Worm (Caenorhabditis elegans) whole organism, early embryonic: ENCODE results near the gene prdx-6.

Experiments
- B0310.2 ChIP-seq: sonication (generic microtip); optimal IDR thresholded peaks from 2 replicates; lab custom pipeline; 2016; ENCODE audit warnings: mild to moderate bottlenecking, missing genetic modification characterization, missing compliant biosample characterization
- F13C5.2 ChIP-seq: sonication (generic microtip); optimal IDR thresholded peaks from 2 replicates; lab custom pipeline; 2017; ENCODE audit warnings: mild to moderate bottlenecking, missing genetic modification characterization, inconsistent platforms, missing compliant biosample characterization
- aly-1 ChIP-seq: sonication (generic microtip); optimal IDR thresholded peaks from 2 replicates; lab custom pipeline; 2016; ENCODE audit warnings: missing genetic modification characterization, missing compliant biosample characterization
- ama-1 ChIP-seq: fragments of 150-350 bp; optimal IDR thresholded peaks from 2 replicates; lab custom pipeline; 2014
- ceh-36 ChIP-seq: sonication (generic microtip); optimal IDR thresholded peaks from 2 replicates; lab custom pipeline; 2016; ENCODE audit warnings: missing genetic modification characterization, inconsistent platforms, missing compliant biosample characterization
- ets-7 ChIP-seq: sonication (generic microtip); optimal IDR thresholded peaks from 2 replicates; lab custom pipeline; 2016; ENCODE audit warnings: missing genotype, missing genetic modification characterization, missing compliant biosample characterization
- flt-1 ChIP-seq: fragments of 200-800 bp; sonication (Bioruptor generic); IDR thresholded peaks from 2 replicates; pipeline ENCODE4 v1.3.6; 2022; ENCODE audit warnings: missing genetic modification characterization, missing compliant biosample characterization
- hmbx-1 ChIP-seq: sonication (generic microtip); optimal IDR thresholded peaks from 2 replicates; lab custom pipeline; 2016; ENCODE audit warnings: mild to moderate bottlenecking, missing genetic modification characterization, missing compliant biosample characterization
- hnd-1 ChIP-seq: sonication (generic microtip); optimal IDR thresholded peaks from 2 replicates; lab custom pipeline; 2016; ENCODE audit warnings: missing genetic modification characterization, missing compliant biosample characterization
- pes-1 ChIP-seq: fragments of 200-800 bp; sonication (Bioruptor generic); IDR thresholded peaks from 2 replicates; pipeline ENCODE4 v1.3.6; 2022; ENCODE audit warnings: missing genetic modification reagents, missing genetic modification characterization, missing compliant biosample characterization
- scrt-1 ChIP-seq: fragments of 200-800 bp; sonication (Bioruptor generic); IDR thresholded peaks from 2 replicates; pipeline ENCODE4 v1.3.6; 2022; ENCODE audit warnings: missing genetic modification characterization, missing compliant biosample characterization
- sea-1 ChIP-seq: fragments of 200-800 bp; sonication (Bioruptor generic); conservative IDR thresholded peaks from 2 replicates; pipeline ENCODE4 v1.3.6; 2022; ENCODE audit warnings: missing genetic modification characterization, missing compliant biosample characterization
- tbx-11 ChIP-seq: fragments of 200-800 bp; sonication (Bioruptor generic); IDR thresholded peaks from 2 replicates; pipeline ENCODE4 v1.3.6; 2022; ENCODE audit warnings: missing genetic modification characterization, missing compliant biosample characterization
- tbx-37 ChIP-seq: fragments of 200-800 bp; sonication (Bioruptor generic); conservative IDR thresholded peaks from 2 replicates; pipeline ENCODE4 v1.3.6; 2022; ENCODE audit warnings: missing genetic modification reagents, missing genetic modification characterization, missing compliant biosample characterization

DNA sequence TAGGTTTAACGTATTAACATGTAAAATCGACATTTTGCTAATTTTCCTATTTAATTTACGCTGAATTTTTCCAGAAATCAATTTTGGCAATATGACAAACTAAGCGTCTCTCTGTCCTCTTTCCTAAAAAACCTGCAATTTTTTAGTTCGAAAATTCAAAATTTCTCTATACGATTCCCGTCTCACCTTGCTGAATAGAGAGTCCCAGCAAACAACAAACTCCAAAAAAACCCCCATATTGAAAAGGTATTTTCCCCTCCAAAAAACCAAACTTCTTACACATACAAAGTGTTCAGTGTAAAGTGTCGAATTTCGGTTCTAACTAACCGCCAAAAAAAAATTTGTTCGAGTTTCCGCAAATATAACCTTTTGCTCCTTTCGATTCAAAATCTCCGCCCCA lies 34.2 kb upstream of the prdx-6 start, which contains the start of gene pnc-1:
- TF ChIP-seq tbx-11 (GFP tag; lab: Robert Waterston, UW) (no peak), ets-7 (tag; lab: Kevin White, UChicago) (no peak), ceh-36 (no peak), ama-1 (lab: Kevin White, UChicago) (no peak), F13C5.2 (tag; lab: Kevin White, UChicago) (no peak), aly-1 (tag; lab: Kevin White, UChicago) (no peak), flt-1 (GFP tag; lab: Robert Waterston, UW) (no peak), sea-1 (GFP tag; lab: Robert Waterston, UW) (no peak), B0310.2 (tag; lab: Kevin White, UChicago) (no peak), pes-1 (GFP tag; lab: Robert Waterston, UW) (no peak), hnd-1 (tag; lab: Kevin White, UChicago) (no peak), tbx-37 (no peak), hmbx-1 (tag; lab: Kevin White, UChicago) (no peak), scrt-1 (no peak)
